Worm (Caenorhabditis elegans): ENCODE results near the gene nhr-222.

The nhr-222 gene

ce11 chrV:3588223-3588622, 45.0 kb upstream of the nhr-222 start (continued):
- 0 out of 2 replicates have a peak, but pooled peaks have one; percentile 36 for TF ChIP-seq arid-1 (GFP tag; conservative IDR thresholded peaks at IDR 0.05)
- TF ChIP-seq egl-27 (tag; optimal IDR thresholded peaks at IDR 0.05), result no peak
- TF ChIP-seq ceh-62 (tag; optimal IDR thresholded peaks at IDR 0.05), result no peak
- TF ChIP-seq mxl-2 (GFP tag; conservative IDR thresholded peaks at IDR 0.05), result 0 out of 2 replicates have a peak, but pooled peaks have one; percentile 49
- no peak for TF ChIP-seq mxl-3 (GFP tag; optimal IDR thresholded peaks at IDR 0.05)
- TF ChIP-seq dmd-6 (GFP tag; IDR thresholded peaks at IDR 0.05), result peak; percentile 24
- no peak for TF ChIP-seq nhr-237 (tag; optimal IDR thresholded peaks at IDR 0.05)
- TF ChIP-seq gei-8 (GFP tag; optimal IDR thresholded peaks at IDR 0.05), result no peak
- TF ChIP-seq hif-1 (tag; optimal IDR thresholded peaks at IDR 0.05), result no peak
- no peak for TF ChIP-seq snpc-4 (tag; optimal IDR thresholded peaks at IDR 0.05)
- no peak for TF ChIP-seq nhr-76 (tag; optimal IDR thresholded peaks at IDR 0.05)
- TF ChIP-seq Y48G9A.11 (GFP tag; IDR thresholded peaks at IDR 0.05), result peak; percentile 70
- no peak for TF ChIP-seq F44E2.7 (GFP tag; IDR thresholded peaks at IDR 0.05)
- TF ChIP-seq nhr-6 (tag; optimal IDR thresholded peaks at IDR 0.05), result no peak
- TF ChIP-seq R02D3.7 (tag; optimal IDR thresholded peaks at IDR 0.05), result no peak
- 0 out of 2 replicates have a peak, but pooled peaks have one; percentile 41 for TF ChIP-seq ctbp-1 (GFP tag; IDR thresholded peaks at IDR 0.05)
- TF ChIP-seq mdl-1 (tag; optimal IDR thresholded peaks at IDR 0.05), result no peak
- no peak for TF ChIP-seq saeg-2 (GFP tag; IDR thresholded peaks at IDR 0.05)
- no peak for TF ChIP-seq zfp-3 (GFP tag; conservative IDR thresholded peaks at IDR 0.05)
- no peak for TF ChIP-seq aly-2 (tag; optimal IDR thresholded peaks at IDR 0.05)
- TF ChIP-seq Y75B8A.6 (GFP tag; IDR thresholded peaks at IDR 0.05), result no peak
- peak; percentile 54; the same call in 1 of the 2 replicates for TF ChIP-seq ceh-20 (GFP tag; IDR thresholded peaks at IDR 0.05)
- no peak for TF ChIP-seq attf-4 (tag; optimal IDR thresholded peaks at IDR 0.05)
- TF ChIP-seq lin-38 (GFP tag; IDR thresholded peaks at IDR 0.05), result peak; percentile 64
- no peak for TF ChIP-seq ZK546.5 (tag; optimal IDR thresholded peaks at IDR 0.05)
- no peak for TF ChIP-seq spr-3 (GFP tag; optimal IDR thresholded peaks at IDR 0.05)
- no peak for TF ChIP-seq sdz-12 (GFP tag; optimal IDR thresholded peaks at IDR 0.05)
- TF ChIP-seq aha-1 (tag), result no peak
- TF ChIP-seq set-16 (GFP tag; IDR thresholded peaks at IDR 0.05), result no peak
- no peak for TF ChIP-seq zip-2 (tag; optimal IDR thresholded peaks at IDR 0.05)
- TF ChIP-seq jun-1 (tag; optimal IDR thresholded peaks at IDR 0.05), result no peak
- 0 out of 2 replicates have a peak, but pooled peaks have one; percentile 17 for TF ChIP-seq php-3 (GFP tag; IDR thresholded peaks at IDR 0.05)
- TF ChIP-seq nhr-42 (GFP tag; IDR thresholded peaks at IDR 0.05), result 0 out of 2 replicates have a peak, but pooled peaks have one; percentile 24
- no peak for TF ChIP-seq nhr-11 (tag; optimal IDR thresholded peaks at IDR 0.05)
- peak in 1 of 2 experiments; percentile 17 for TF ChIP-seq daf-16 (GFP tag; optimal IDR thresholded peaks at IDR 0.05)
- peak; percentile 45 for TF ChIP-seq daf-16 (tag; optimal IDR thresholded peaks at IDR 0.05)
- no peak for TF ChIP-seq lin-29 (GFP tag; IDR thresholded peaks at IDR 0.05)
- TF ChIP-seq zag-1 (tag; optimal IDR thresholded peaks at IDR 0.05), result no peak
- 0 out of 2 replicates have a peak, but pooled peaks have one; percentile 7 for TF ChIP-seq ceh-44 (GFP tag; IDR thresholded peaks at IDR 0.05)
- TF ChIP-seq nhr-102 (tag; optimal IDR thresholded peaks at IDR 0.05), result no peak
- TF ChIP-seq mep-1 (tag; optimal IDR thresholded peaks at IDR 0.05), result no peak
- no peak for TF ChIP-seq tag-97 (GFP tag; IDR thresholded peaks at IDR 0.05)
- peak; percentile 48; the same call in 1 of the 2 replicates for TF ChIP-seq F26F4.8 (GFP tag; conservative IDR thresholded peaks at IDR 0.05)
- peak in 1 of 2 experiments; percentile 63; a peak in 1 of 4 replicates for TF ChIP-seq madf-5 (GFP tag; IDR thresholded peaks at IDR 0.05)
- TF ChIP-seq unc-62 (GFP tag; optimal IDR thresholded peaks at IDR 0.05 in 1 of 2), result no peak
- TF ChIP-seq unc-62 (tag; optimal IDR thresholded peaks at IDR 0.05), result no peak
- no peak for TF ChIP-seq dve-1 (tag; optimal IDR thresholded peaks at IDR 0.05; ENCODE audit: insufficient read depth)
- peak; percentile 81 for TF ChIP-seq egl-43 (GFP tag; IDR thresholded peaks at IDR 0.05)
- TF ChIP-seq hlh-11 (tag; optimal IDR thresholded peaks at IDR 0.05), result no peak
- no peak for TF ChIP-seq daf-19 (GFP tag; conservative IDR thresholded peaks at IDR 0.05)
- TF ChIP-seq T20F7.1 (GFP tag; optimal IDR thresholded peaks at IDR 0.05), result no peak
- no peak for TF ChIP-seq skn-1 (tag; optimal IDR thresholded peaks at IDR 0.05)

Data from whole organism, L4 larva.